Fruit fly (Drosophila melanogaster): ENCODE measurements around the gene mthl8.

Gene mthl8

dm6 chr3L:57638-58037 is 35.4 kb downstream of the mthl8 start:
- TF ChIP-seq CG12768 (GFP tag; optimal IDR thresholded peaks at IDR 0.05) (no peak), CG7101 (tag; optimal IDR thresholded peaks at IDR 0.05) (no peak), cic (GFP tag; optimal IDR thresholded peaks at IDR 0.05) (no peak), CG14711 (tag; optimal IDR thresholded peaks at IDR 0.05) (no peak), bab1 (GFP tag; optimal IDR thresholded peaks at IDR 0.05) (no peak), toe (GFP tag; optimal IDR thresholded peaks at IDR 0.05) (no peak), cnc (optimal IDR thresholded peaks at IDR 0.05) (no peak), Hr96 (GFP tag; optimal IDR thresholded peaks at IDR 0.05) (no peak), CG1620 (GFP tag; optimal IDR thresholded peaks at IDR 0.05) (no peak), pad (GFP tag; optimal IDR thresholded peaks at IDR 0.05) (no peak), tj (GFP tag; optimal IDR thresholded peaks at IDR 0.05) (no peak), Clk (GFP tag; optimal IDR thresholded peaks at IDR 0.05) (no peak), Crg-1 (GFP tag; optimal IDR thresholded peaks at IDR 0.05) (no peak), CG11617 (GFP tag; optimal IDR thresholded peaks at IDR 0.05) (no peak)

dm6 chr3L:60050-60449 is 37.8 kb downstream of the mthl8 start:
- TF ChIP-seq toe (GFP tag; optimal IDR thresholded peaks at IDR 0.05) (no peak), Mnt (GFP tag; optimal IDR thresholded peaks at IDR 0.05) (no peak), CG11617 (GFP tag; optimal IDR thresholded peaks at IDR 0.05) (no peak), CG7045 (GFP tag; optimal IDR thresholded peaks at IDR 0.05) (no peak), CG12768 (GFP tag; optimal IDR thresholded peaks at IDR 0.05) (no peak), CG7101 (tag; optimal IDR thresholded peaks at IDR 0.05) (no peak), Crg-1 (GFP tag; optimal IDR thresholded peaks at IDR 0.05) (no peak), CG1620 (GFP tag; optimal IDR thresholded peaks at IDR 0.05) (no peak), Clk (GFP tag; optimal IDR thresholded peaks at IDR 0.05) (no peak), ovo (GFP tag; optimal IDR thresholded peaks at IDR 0.05) (no peak)

dm6 chr3L:60491-60890 is 38.3 kb downstream of the mthl8 start:
- TF ChIP-seq CG12768 (GFP tag; optimal IDR thresholded peaks at IDR 0.05) (no peak), toe (GFP tag; optimal IDR thresholded peaks at IDR 0.05) (no peak), CG1620 (GFP tag; optimal IDR thresholded peaks at IDR 0.05) (no peak), CG7045 (GFP tag; optimal IDR thresholded peaks at IDR 0.05) (no peak), Hr96 (GFP tag; optimal IDR thresholded peaks at IDR 0.05) (no peak), ovo (GFP tag; optimal IDR thresholded peaks at IDR 0.05) (no peak), bab1 (GFP tag; optimal IDR thresholded peaks at IDR 0.05) (no peak), pad (GFP tag; optimal IDR thresholded peaks at IDR 0.05) (no peak), Clk (GFP tag; optimal IDR thresholded peaks at IDR 0.05) (no peak), kay (GFP tag; ENCODE audit: borderline replicate concordance) (no peak), Crg-1 (GFP tag; optimal IDR thresholded peaks at IDR 0.05) (no peak), CG11617 (GFP tag; optimal IDR thresholded peaks at IDR 0.05) (no peak), CG7101 (tag; optimal IDR thresholded peaks at IDR 0.05) (no peak)

- TF ChIP-seq CG5204 (GFP tag; optimal IDR thresholded peaks at IDR 0.05) = no peak
- TF ChIP-seq CG7101 (tag; optimal IDR thresholded peaks at IDR 0.05) = no peak
- no peak for TF ChIP-seq Mnt (GFP tag; optimal IDR thresholded peaks at IDR 0.05)
- TF ChIP-seq bab1 (GFP tag; optimal IDR thresholded peaks at IDR 0.05) = no peak
- no peak for TF ChIP-seq pad (GFP tag; optimal IDR thresholded peaks at IDR 0.05)
Observed at dm6 chr3L:66063-66462, 43.8 kb downstream of the mthl8 start, which contains the start of gene Lsp1gamma. Gene Lsp1gamma, plus strand, starts transcription at chr3L:66430.

dm6 chr3L:69310-69709 is 47.1 kb downstream of the mthl8 start:
- TF ChIP-seq CG1620 (GFP tag; optimal IDR thresholded peaks at IDR 0.05) = no peak
- TF ChIP-seq kay (GFP tag; ENCODE audit: borderline replicate concordance) = no peak
- no peak for TF ChIP-seq bab1 (GFP tag; optimal IDR thresholded peaks at IDR 0.05)
- TF ChIP-seq cnc (optimal IDR thresholded peaks at IDR 0.05) = no peak
- no peak for TF ChIP-seq CG12768 (GFP tag; optimal IDR thresholded peaks at IDR 0.05)
- no peak for TF ChIP-seq CG11617 (GFP tag; optimal IDR thresholded peaks at IDR 0.05)
- no peak for TF ChIP-seq Mnt (GFP tag; optimal IDR thresholded peaks at IDR 0.05)
- no peak for TF ChIP-seq Hr96 (GFP tag; optimal IDR thresholded peaks at IDR 0.05)
- no peak for TF ChIP-seq Clk (GFP tag; optimal IDR thresholded peaks at IDR 0.05)
- TF ChIP-seq CG7045 (GFP tag; optimal IDR thresholded peaks at IDR 0.05) = no peak
- TF ChIP-seq CG14711 (tag; optimal IDR thresholded peaks at IDR 0.05) = no peak
- no peak for TF ChIP-seq pad (GFP tag; optimal IDR thresholded peaks at IDR 0.05)

- TF ChIP-seq CG7101 (tag; optimal IDR thresholded peaks at IDR 0.05) (no peak), ovo (GFP tag; optimal IDR thresholded peaks at IDR 0.05) (no peak), CG1620 (GFP tag; optimal IDR thresholded peaks at IDR 0.05) (no peak), CG14711 (tag; optimal IDR thresholded peaks at IDR 0.05) (no peak), bab1 (GFP tag; optimal IDR thresholded peaks at IDR 0.05) (no peak), toe (GFP tag; optimal IDR thresholded peaks at IDR 0.05) (no peak), tj (GFP tag; optimal IDR thresholded peaks at IDR 0.05) (no peak), Hr96 (GFP tag; optimal IDR thresholded peaks at IDR 0.05) (no peak), CG7045 (GFP tag; optimal IDR thresholded peaks at IDR 0.05) (no peak), Clk (GFP tag; optimal IDR thresholded peaks at IDR 0.05) (no peak), CG12768 (GFP tag; optimal IDR thresholded peaks at IDR 0.05) (no peak), cnc (optimal IDR thresholded peaks at IDR 0.05) (no peak), Crg-1 (GFP tag; optimal IDR thresholded peaks at IDR 0.05) (no peak), Mnt (GFP tag; optimal IDR thresholded peaks at IDR 0.05) (no peak), pad (GFP tag; optimal IDR thresholded peaks at IDR 0.05) (no peak), CG33017 (tag; optimal IDR thresholded peaks at IDR 0.05) (no peak), cic (GFP tag; optimal IDR thresholded peaks at IDR 0.05) (no peak), kay (GFP tag; ENCODE audit: borderline replicate concordance) (no peak), CG11617 (GFP tag; optimal IDR thresholded peaks at IDR 0.05) (no peak)
Observed at dm6 chr3L:71247-71646, 49.0 kb downstream of the mthl8 start.

Data from whole organism, adult.